Worm (Caenorhabditis elegans) whole organism, L1 larva: Measurements from ENCODE around the gene fbxa-11.

Experiments used
- Y116A8C.19 ChIP-seq: sonication (generic microtip); optimal IDR thresholded peaks from 2 replicates; lab custom pipeline; 2016; ENCODE audit warnings: missing compliant biosample characterization, missing genetic modification characterization, borderline replicate concordance
- alr-1 ChIP-seq: fragments of 200-800 bp; sonication (Bioruptor generic); optimal IDR thresholded peaks from 2 replicates; lab custom pipeline; 2018; ENCODE audit warnings: borderline replicate concordance, mild to moderate bottlenecking, missing genetic modification characterization, missing compliant biosample characterization
- ama-1 ChIP-seq: fragments of 150-350 bp; optimal IDR thresholded peaks from 2 replicates; lab custom pipeline; 2014
- egl-27 ChIP-seq, 2 experiments: fragments of 150-350 bp in 1 of 2; sonication (generic microtip); optimal IDR thresholded peaks; 3 replicates each; lab custom pipeline; 2017 to 2018; ENCODE audit warnings: missing biosample characterization in 2 of 2, missing genetic modification characterization in 2 of 2, missing genetic modification reagents in 2 of 2
- fkh-8 ChIP-seq: sonication (generic microtip); optimal IDR thresholded peaks from 2 replicates; lab custom pipeline; 2016; ENCODE audit warnings: mild to moderate bottlenecking, missing genetic modification characterization, missing compliant biosample characterization
- lin-13 ChIP-seq: fragments of 150-350 bp; optimal IDR thresholded peaks from 2 replicates; lab custom pipeline; 2014; ENCODE audit warnings: missing biosample characterization, missing genetic modification reagents, missing genetic modification characterization
- lin-39 ChIP-seq: fragments of 150-350 bp; optimal IDR thresholded peaks from 2 replicates; lab custom pipeline; 2014; ENCODE audit warnings: missing biosample characterization, missing genetic modification reagents, missing genetic modification characterization
- nhr-12 ChIP-seq: sonication (generic microtip); optimal IDR thresholded peaks from 2 replicates; lab custom pipeline; 2017; ENCODE audit warnings: missing biosample characterization, missing genetic modification characterization
- nhr-19 ChIP-seq: fragments of 200-800 bp; sonication (Bioruptor generic); conservative IDR thresholded peaks from 2 replicates; pipeline ENCODE4 v1.3.6; 2022; ENCODE audit warnings: missing genetic modification characterization, missing compliant biosample characterization
- nhr-28 ChIP-seq: fragments of 150-350 bp; optimal IDR thresholded peaks from 2 replicates; lab custom pipeline; 2014; ENCODE audit warnings: missing biosample characterization, missing genetic modification characterization
- nhr-76 ChIP-seq: sonication (generic microtip); optimal IDR thresholded peaks from 2 replicates; lab custom pipeline; 2017; ENCODE audit warnings: missing biosample characterization, missing genetic modification characterization
- tbx-2 ChIP-seq: sonication (generic microtip); optimal IDR thresholded peaks from 2 replicates; lab custom pipeline; 2016; ENCODE audit warnings: missing genetic modification characterization, missing compliant biosample characterization
- unc-62 ChIP-seq: fragments of 150-350 bp; optimal IDR thresholded peaks from 2 replicates; lab custom pipeline; 2014; ENCODE audit warnings: missing biosample characterization, missing genetic modification reagents, missing genetic modification characterization
- zag-1 ChIP-seq: fragments of 150-350 bp; optimal IDR thresholded peaks from 2 replicates; lab custom pipeline; 2014; ENCODE audit warnings: missing biosample characterization, missing genetic modification characterization

ce11 chrIII:919322-919721 lies 31.3 kb upstream of the fbxa-11 start, which contains the start of gene F23H11.7:
- TF ChIP-seq unc-62 (GFP tag; lab: Kevin White, UChicago): no peak
- no peak for TF ChIP-seq lin-13 (GFP tag; lab: Kevin White, UChicago)
- TF ChIP-seq zag-1 (tag; lab: Kevin White, UChicago): no peak
- no peak for TF ChIP-seq nhr-12 (tag; lab: Kevin White, UChicago)
- TF ChIP-seq Y116A8C.19: no peak
- TF ChIP-seq ama-1 (lab: Kevin White, UChicago): no peak
- no peak for TF ChIP-seq nhr-19 (GFP tag; lab: Robert Waterston, UW)
- TF ChIP-seq lin-39 (tag; lab: Kevin White, UChicago): no peak
- TF ChIP-seq nhr-76 (tag; lab: Kevin White, UChicago): no peak
- no peak for TF ChIP-seq egl-27 (tag; optimal IDR thresholded peaks at IDR 0.05; lab: Kevin White, UChicago)
- TF ChIP-seq fkh-8 (tag; lab: Kevin White, UChicago): no peak
- TF ChIP-seq alr-1 (tag; lab: Kevin White, UChicago): no peak
- no peak for TF ChIP-seq nhr-28 (tag; lab: Kevin White, UChicago)
- no peak for TF ChIP-seq tbx-2 (tag; lab: Kevin White, UChicago)
